Worm (Caenorhabditis elegans) whole organism, L1 larva: ENCODE results near the gene srz-29.

ENCODE experiments used
- C04F5.9 ChIP-seq: sonication (generic microtip); optimal IDR thresholded peaks from 2 replicates; lab custom pipeline; 2016; ENCODE audit warnings: missing genetic modification characterization, missing compliant biosample characterization
- C16A3.4 ChIP-seq: fragments of 150-350 bp; optimal IDR thresholded peaks from 2 replicates; lab custom pipeline; 2014; ENCODE audit warnings: missing biosample characterization, missing genetic modification characterization
- F16B12.6 ChIP-seq: fragments of 150-350 bp; optimal IDR thresholded peaks from 2 replicates; lab custom pipeline; 2014; ENCODE audit warnings: missing biosample characterization, missing genetic modification characterization
- alr-1 ChIP-seq: fragments of 200-800 bp; sonication (Bioruptor generic); optimal IDR thresholded peaks from 2 replicates; lab custom pipeline; 2018; ENCODE audit warnings: borderline replicate concordance, mild to moderate bottlenecking, missing genetic modification characterization, missing compliant biosample characterization
- blmp-1 ChIP-seq: fragments of 150-350 bp; optimal IDR thresholded peaks from 2 replicates; lab custom pipeline; 2014; ENCODE audit warnings: missing biosample characterization, missing genetic modification characterization
- ceh-82 ChIP-seq, 3 experiments: fragments of 150-350 bp in 1 of 3; sonication (generic microtip) in 2 of 3; optimal IDR thresholded peaks; 2 replicates each; lab custom pipeline; 2014 to 2017; ENCODE audit warnings: missing biosample characterization in 3 of 3, missing genetic modification characterization in 3 of 3
- efl-1 ChIP-seq, 4 experiments: fragments of 150-350 bp; optimal IDR thresholded peaks in 3 of 4; peaks in 1 of 4; 1 replicate in 1 of 4; 2 replicates in 3 of 4; lab custom pipeline; 2014; ENCODE audit warnings: missing biosample characterization in 2 of 4, missing genetic modification characterization in 2 of 4, missing genetic modification reagents in 2 of 4
- egl-27 ChIP-seq, 2 experiments: fragments of 150-350 bp in 1 of 2; sonication (generic microtip); optimal IDR thresholded peaks; 3 replicates each; lab custom pipeline; 2017 to 2018; ENCODE audit warnings: missing biosample characterization in 2 of 2, missing genetic modification characterization in 2 of 2, missing genetic modification reagents in 2 of 2
- elt-3 ChIP-seq, 6 experiments: fragments of 150-350 bp in 1 of 6; sonication (generic microtip); optimal IDR thresholded peaks; 2 replicates each; lab custom pipeline; 2017 to 2018; ENCODE audit warnings: missing biosample characterization in 6 of 6, missing genetic modification characterization in 6 of 6, inconsistent platforms in 1 of 6
- fos-1 ChIP-seq: fragments of 150-350 bp; optimal IDR thresholded peaks from 2 replicates; lab custom pipeline; 2014; ENCODE audit warnings: missing biosample characterization, missing genetic modification characterization
- grh-1 ChIP-seq: fragments of 200-800 bp; sonication (Bioruptor generic); IDR thresholded peaks from 2 replicates; pipeline ENCODE4 v1.3.6; 2022; ENCODE audit warnings: missing genetic modification reagents, missing genetic modification characterization, missing compliant biosample characterization
- hpl-2 ChIP-seq: fragments of 150-350 bp; optimal IDR thresholded peaks from 2 replicates; lab custom pipeline; 2014; ENCODE audit warnings: missing biosample characterization, missing genetic modification reagents, missing genetic modification characterization
- irx-1 ChIP-seq: sonication (generic microtip); optimal IDR thresholded peaks from 2 replicates; lab custom pipeline; 2016; ENCODE audit warnings: missing genetic modification characterization, missing compliant biosample characterization
- isw-1 ChIP-seq: fragments of 200-800 bp; sonication (Bioruptor generic); IDR thresholded peaks from 2 replicates; pipeline ENCODE4 v1.3.6; 2022; ENCODE audit warnings: missing genetic modification characterization, missing compliant biosample characterization
- lin-15B ChIP-seq: fragments of 150-350 bp; sonication (generic microtip); optimal IDR thresholded peaks from 3 replicates; lab custom pipeline; 2014; ENCODE audit warnings: missing biosample characterization, missing genetic modification characterization
- lir-3 ChIP-seq: sonication (generic microtip); optimal IDR thresholded peaks from 2 replicates; lab custom pipeline; 2016; ENCODE audit warnings: mild to moderate bottlenecking, missing genetic modification characterization, moderate library complexity, missing compliant biosample characterization; ENCODE audit not compliant: poor library complexity
- lsy-2 ChIP-seq, 2 experiments: fragments of 150-350 bp; optimal IDR thresholded peaks; 2 replicates each; lab custom pipeline; 2014; ENCODE audit warnings: missing biosample characterization in 2 of 2, missing genetic modification characterization in 2 of 2
- mab-9 ChIP-seq: fragments of 200-800 bp; sonication (Bioruptor generic); IDR thresholded peaks from 2 replicates; pipeline ENCODE4 v1.3.6; 2022; ENCODE audit warnings: missing genetic modification reagents, missing genetic modification characterization, missing compliant biosample characterization
- mep-1 ChIP-seq: fragments of 150-350 bp; optimal IDR thresholded peaks from 2 replicates; lab custom pipeline; 2014; ENCODE audit warnings: missing biosample characterization, missing genetic modification characterization
- nhr-12 ChIP-seq: sonication (generic microtip); optimal IDR thresholded peaks from 2 replicates; lab custom pipeline; 2017; ENCODE audit warnings: missing biosample characterization, missing genetic modification characterization
- nhr-19 ChIP-seq: fragments of 200-800 bp; sonication (Bioruptor generic); conservative IDR thresholded peaks from 2 replicates; pipeline ENCODE4 v1.3.6; 2022; ENCODE audit warnings: missing genetic modification characterization, missing compliant biosample characterization
- nhr-20 ChIP-seq: sonication (generic microtip); optimal IDR thresholded peaks from 2 replicates; lab custom pipeline; 2016; ENCODE audit warnings: mild to moderate bottlenecking, missing genetic modification characterization, missing compliant biosample characterization
- nhr-28 ChIP-seq: fragments of 150-350 bp; optimal IDR thresholded peaks from 2 replicates; lab custom pipeline; 2014; ENCODE audit warnings: missing biosample characterization, missing genetic modification characterization
- nhr-71 ChIP-seq: sonication (generic microtip); optimal IDR thresholded peaks from 2 replicates; lab custom pipeline; 2016; ENCODE audit warnings: mild to moderate bottlenecking, missing genetic modification characterization, moderate library complexity, missing compliant biosample characterization
- nhr-84 ChIP-seq: sonication (generic microtip); optimal IDR thresholded peaks from 2 replicates; lab custom pipeline; 2017; ENCODE audit warnings: missing biosample characterization, missing genetic modification characterization
- nhr-85 ChIP-seq: sonication (generic microtip); peaks from one replicate; lab custom pipeline; 2016; ENCODE audit warnings: missing genetic modification characterization, inconsistent platforms, missing compliant biosample characterization
- nhr-90 ChIP-seq: sonication (generic microtip); optimal IDR thresholded peaks from 2 replicates; lab custom pipeline; 2016; ENCODE audit warnings: mild to moderate bottlenecking, missing genetic modification characterization, missing compliant biosample characterization; ENCODE audit not compliant: poor library complexity
- pax-3 ChIP-seq: fragments of 200-800 bp; sonication (Bioruptor generic); optimal IDR thresholded peaks from 2 replicates; lab custom pipeline; 2018; ENCODE audit warnings: mild to moderate bottlenecking, missing genetic modification characterization, moderate library complexity, missing compliant biosample characterization
- snu-23 ChIP-seq: sonication (generic microtip); optimal IDR thresholded peaks from 2 replicates; lab custom pipeline; 2016; ENCODE audit warnings: missing genetic modification characterization, missing compliant biosample characterization
- sox-4 ChIP-seq: sonication (generic microtip); optimal IDR thresholded peaks from 2 replicates; lab custom pipeline; 2016; ENCODE audit warnings: missing genetic modification characterization, missing compliant biosample characterization
- sptf-1 ChIP-seq: fragments of 150-350 bp; optimal IDR thresholded peaks from 2 replicates; lab custom pipeline; 2014; ENCODE audit warnings: missing biosample characterization, missing genetic modification characterization
- sup-37 ChIP-seq: fragments of 200-800 bp; sonication (Bioruptor generic); optimal IDR thresholded peaks from 2 replicates; lab custom pipeline; 2018; ENCODE audit warnings: mild to moderate bottlenecking, missing genetic modification characterization, missing compliant biosample characterization
- tbx-2 ChIP-seq: sonication (generic microtip); optimal IDR thresholded peaks from 2 replicates; lab custom pipeline; 2016; ENCODE audit warnings: missing genetic modification characterization, missing compliant biosample characterization
- unc-130 ChIP-seq: fragments of 150-350 bp; optimal IDR thresholded peaks from 2 replicates; lab custom pipeline; 2017; ENCODE audit warnings: missing biosample characterization, missing genetic modification characterization, inconsistent platforms
- unc-62 ChIP-seq: fragments of 150-350 bp; optimal IDR thresholded peaks from 2 replicates; lab custom pipeline; 2014; ENCODE audit warnings: missing biosample characterization, missing genetic modification reagents, missing genetic modification characterization
- unc-86 ChIP-seq: sonication (generic microtip); optimal IDR thresholded peaks from 2 replicates; lab custom pipeline; 2016; ENCODE audit warnings: missing genetic modification characterization, missing compliant biosample characterization
- unc-98 ChIP-seq: fragments of 200-800 bp; sonication (Bioruptor generic); IDR thresholded peaks from 2 replicates; pipeline ENCODE4 v1.3.6; 2022; ENCODE audit warnings: missing genetic modification characterization, missing compliant biosample characterization
- vab-15 ChIP-seq: sonication (generic microtip); optimal IDR thresholded peaks from 2 replicates; lab custom pipeline; 2017; ENCODE audit warnings: missing genotype, mild to moderate bottlenecking, missing genetic modification characterization, missing compliant biosample characterization
- xbp-1 ChIP-seq: sonication (generic microtip); optimal IDR thresholded peaks from 2 replicates; lab custom pipeline; 2016; ENCODE audit warnings: missing genetic modification characterization, missing compliant biosample characterization
- ztf-11 ChIP-seq, 2 experiments: sonication (generic microtip); optimal IDR thresholded peaks; 2 replicates each; lab custom pipeline; 2016 to 2017; ENCODE audit warnings: missing genetic modification characterization in 2 of 2, missing biosample characterization in 1 of 2, missing compliant biosample characterization in 1 of 2

Gene srz-29

DNA sequence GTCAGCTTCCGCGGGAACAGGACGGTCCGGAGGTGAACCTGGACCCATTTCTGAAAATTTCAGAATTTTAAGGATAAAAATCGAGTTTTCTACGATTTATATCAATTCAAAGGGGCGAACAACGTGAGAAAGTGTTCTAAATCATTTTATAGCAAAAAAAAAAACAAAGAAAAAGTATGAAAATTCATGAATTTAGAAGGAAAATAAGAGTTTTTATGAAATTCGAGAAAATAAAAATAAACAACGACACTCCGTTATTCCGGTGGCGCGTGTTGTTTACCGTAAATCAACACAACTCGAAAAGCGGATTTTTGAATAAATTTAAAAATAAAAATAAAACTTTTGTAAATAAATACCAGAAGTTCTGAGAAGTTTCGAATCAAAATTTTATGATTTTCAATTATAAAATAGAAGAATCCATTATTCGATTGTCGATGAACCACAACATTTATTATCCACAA is 41.3 kb upstream of the srz-29 start, which contains the start of gene nyn-1:
Gene nyn-1, minus strand, starts transcription at position 51 of the 461 bp plus-strand sequence.
- no peak for TF ChIP-seq sptf-1 (tag; lab: Kevin White, UChicago)
- peak in 1 of 2 experiments; percentile 13 for TF ChIP-seq efl-1 (optimal IDR thresholded peaks at IDR 0.05; lab: Kevin White, UChicago)
- TF ChIP-seq efl-1 (GFP tag; optimal IDR thresholded peaks at IDR 0.05 in 1 of 2; lab: Kevin White, UChicago) = no peak

ce11 chrIV:13684827-13685226 is 39.1 kb upstream of the srz-29 start:
- no peak for TF ChIP-seq alr-1
- no peak for TF ChIP-seq unc-98 (GFP tag; lab: Robert Waterston, UW)
- no peak for TF ChIP-seq unc-86 (tag; lab: Kevin White, UChicago)
- TF ChIP-seq unc-130 (tag; lab: Kevin White, UChicago) = no peak
- no peak for TF ChIP-seq sup-37 (GFP tag; lab: Kevin White, UChicago)
- no peak for TF ChIP-seq nhr-12 (tag; lab: Kevin White, UChicago)
- no peak for TF ChIP-seq blmp-1
- no peak for TF ChIP-seq F16B12.6 (tag; lab: Kevin White, UChicago)
- no peak for TF ChIP-seq fos-1 (tag; lab: Kevin White, UChicago)
- no peak for TF ChIP-seq C04F5.9 (tag; lab: Kevin White, UChicago)
- no peak for TF ChIP-seq nhr-85
- no peak for TF ChIP-seq nhr-28 (tag; lab: Kevin White, UChicago)
- no peak for TF ChIP-seq egl-27 (tag; optimal IDR thresholded peaks at IDR 0.05; lab: Kevin White, UChicago)
- TF ChIP-seq pax-3 = no peak
- TF ChIP-seq lir-3 (tag; lab: Kevin White, UChicago) = no peak

ce11 chrIV:13682733-13683132 is 37.0 kb upstream of the srz-29 start:
- peak; percentile 53 for TF ChIP-seq nhr-20 (tag; lab: Kevin White, UChicago)
- peak; percentile 30 for TF ChIP-seq nhr-19 (GFP tag; lab: Robert Waterston, UW)
- peak; percentile 95 for TF ChIP-seq nhr-85
- TF ChIP-seq hpl-2 (GFP tag; lab: Kevin White, UChicago) = no peak
- TF ChIP-seq unc-130 (tag; lab: Kevin White, UChicago) = peak; percentile 49
- peak; percentile 26 for TF ChIP-seq mep-1 (tag; lab: Kevin White, UChicago)
- TF ChIP-seq sptf-1 (tag; lab: Kevin White, UChicago) = no peak
- TF ChIP-seq vab-15 (tag; lab: Kevin White, UChicago) = peak; percentile 93
- peak; percentile 85 for TF ChIP-seq blmp-1
- peak in 1 of 2 experiments; percentile 29 for TF ChIP-seq egl-27 (tag; optimal IDR thresholded peaks at IDR 0.05; lab: Kevin White, UChicago)
- TF ChIP-seq nhr-90 = peak; percentile 60
- peak; percentile 36 to 70 for TF ChIP-seq lsy-2 (tag; optimal IDR thresholded peaks at IDR 0.05; lab: Kevin White, UChicago)
- peak; percentile 73 for TF ChIP-seq tbx-2 (tag; lab: Kevin White, UChicago)
- 0 out of 2 replicates have a peak, but pooled peaks have one; percentile 34 for TF ChIP-seq grh-1 (GFP tag; lab: Robert Waterston, UW)
- peak; percentile 62 for TF ChIP-seq irx-1
- peak; percentile 67 for TF ChIP-seq nhr-71 (tag; lab: Kevin White, UChicago)
- peak in 5 of 6 experiments; percentile 54 to 98 (median 70) for TF ChIP-seq elt-3 (tag; optimal IDR thresholded peaks at IDR 0.05; lab: Kevin White, UChicago)
- TF ChIP-seq unc-62 (GFP tag; lab: Kevin White, UChicago) = no peak
- no peak for TF ChIP-seq sox-4 (tag; lab: Kevin White, UChicago)

- TF ChIP-seq nhr-20 (tag; lab: Kevin White, UChicago) (no peak), unc-86 (tag; lab: Kevin White, UChicago) (no peak), sup-37 (GFP tag; lab: Kevin White, UChicago) (no peak), hpl-2 (GFP tag; lab: Kevin White, UChicago) (no peak), unc-98 (GFP tag; lab: Robert Waterston, UW) (no peak), nhr-19 (GFP tag; lab: Robert Waterston, UW) (no peak), nhr-84 (tag; lab: Kevin White, UChicago) (no peak), nhr-12 (tag; lab: Kevin White, UChicago) (no peak), ceh-82 (tag; optimal IDR thresholded peaks at IDR 0.05; lab: Kevin White, UChicago) (no peak), xbp-1 (no peak), lin-15B (tag; lab: Kevin White, UChicago) (no peak), mab-9 (GFP tag; lab: Robert Waterston, UW) (no peak), snu-23 (GFP tag; lab: Kevin White, UChicago) (no peak), isw-1 (GFP tag; lab: Robert Waterston, UW) (no peak), C16A3.4 (tag; lab: Kevin White, UChicago) (no peak), ztf-11 (tag; optimal IDR thresholded peaks at IDR 0.05; lab: Kevin White, UChicago) (no peak)
Observed at ce11 chrIV:13679495-13679894, 33.8 kb upstream of the srz-29 start.
